Fruit fly (Drosophila melanogaster) whole organism, pupa: ENCODE measurements around the gene PIG-H.

Experiments used
- CG10348 ChIP-seq: fragments of 200-800 bp; sonication (Bioruptor generic); IDR thresholded peaks from 2 replicates; pipeline ENCODE4 v1.3.6; 2022; ENCODE audit warnings: missing biosample characterization, missing genetic modification characterization
- CG12605 ChIP-seq: fragments of 200-800 bp; sonication (Bioruptor generic); IDR thresholded peaks from 2 replicates; pipeline ENCODE4 v1.3.6; 2022; ENCODE audit warnings: missing biosample characterization, missing genetic modification characterization
- CG13204 ChIP-seq: fragments of 200-800 bp; sonication (Bioruptor generic); optimal IDR thresholded peaks from 2 replicates; lab custom pipeline; 2018; ENCODE audit warnings: missing biosample characterization, mild to moderate bottlenecking, missing genetic modification characterization, moderate library complexity
- CG14655 ChIP-seq: fragments of 200-800 bp; sonication (Bioruptor generic); optimal IDR thresholded peaks from 3 replicates; lab custom pipeline; 2017; ENCODE audit warnings: mild to moderate bottlenecking, missing biosample characterization, missing genetic modification reagents, missing genetic modification characterization
- CG15710 ChIP-seq: fragments of 200-800 bp; sonication (Bioruptor generic); optimal IDR thresholded peaks from 2 replicates; lab custom pipeline; 2018; ENCODE audit warnings: missing biosample characterization, mild to moderate bottlenecking, missing genetic modification characterization, moderate library complexity
- CG17806 ChIP-seq: fragments of 200-800 bp; sonication (Bioruptor generic); optimal IDR thresholded peaks from 2 replicates; lab custom pipeline; 2018; ENCODE audit warnings: missing biosample characterization, mild to moderate bottlenecking, missing genetic modification characterization, moderate library complexity
- CG32121 ChIP-seq: fragments of 200-800 bp; sonication (Bioruptor generic); IDR thresholded peaks from 2 replicates; pipeline ENCODE4 v1.3.6; 2022; ENCODE audit warnings: missing biosample characterization, missing genetic modification characterization
- CG34367 ChIP-seq: fragments of 200-800 bp; sonication (Bioruptor generic); optimal IDR thresholded peaks from 2 replicates; lab custom pipeline; 2018; ENCODE audit warnings: missing biosample characterization, mild to moderate bottlenecking, missing genetic modification characterization
- CG4496 ChIP-seq: fragments of 200-800 bp; sonication (Bioruptor generic); IDR thresholded peaks from 3 replicates; pipeline ENCODE4 v1.3.6; 2022; ENCODE audit warnings: missing biosample characterization, missing genetic modification characterization
- CG8159 ChIP-seq: fragments of 200-800 bp; sonication (Bioruptor generic); optimal IDR thresholded peaks from 3 replicates; lab custom pipeline; 2018; ENCODE audit warnings: missing biosample characterization, mild to moderate bottlenecking, missing genetic modification characterization, moderate library complexity
- CG8301 ChIP-seq: fragments of 200-800 bp; sonication (Bioruptor generic); optimal IDR thresholded peaks from 2 replicates; lab custom pipeline; 2018; ENCODE audit warnings: missing biosample characterization, mild to moderate bottlenecking, missing genetic modification characterization
- CG9948 ChIP-seq: fragments of 200-800 bp; sonication (Bioruptor generic); optimal IDR thresholded peaks from 2 replicates; lab custom pipeline; 2018; ENCODE audit warnings: missing biosample characterization, mild to moderate bottlenecking, missing genetic modification characterization, moderate library complexity
- D1 ChIP-seq: fragments of 200-800 bp; sonication (Bioruptor generic); optimal IDR thresholded peaks from 2 replicates; lab custom pipeline; 2018; ENCODE audit warnings: missing biosample characterization, mild to moderate bottlenecking, missing genetic modification characterization, moderate library complexity
- EcR ChIP-seq: fragments of 200-800 bp; sonication (Bioruptor generic); optimal IDR thresholded peaks from 3 replicates; lab custom pipeline; 2019; ENCODE audit warnings: missing biosample characterization, missing genetic modification characterization, mild to moderate bottlenecking, moderate library complexity, missing genetic modification reagents
- Ets98B ChIP-seq: fragments of 200-800 bp; sonication (Bioruptor generic); IDR thresholded peaks from 2 replicates; pipeline ENCODE4 v1.3.6; 2022; ENCODE audit warnings: missing biosample characterization, missing genetic modification characterization
- Pif1A ChIP-seq: fragments of 200-800 bp; sonication (Bioruptor generic); optimal IDR thresholded peaks from 3 replicates; lab custom pipeline; 2016; ENCODE audit warnings: missing biosample characterization, missing genetic modification characterization
- Pif1B ChIP-seq: fragments of 200-800 bp; sonication (Bioruptor generic); optimal IDR thresholded peaks from 3 replicates; lab custom pipeline; 2016; ENCODE audit warnings: missing biosample characterization, missing genetic modification characterization
- Snoo ChIP-seq: fragments of 200-800 bp; sonication (Bioruptor generic); optimal IDR thresholded peaks from 3 replicates; lab custom pipeline; 2017; ENCODE audit warnings: missing biosample characterization, mild to moderate bottlenecking, missing genetic modification characterization, inconsistent platforms
- fd96Ca ChIP-seq: fragments of 200-800 bp; sonication (Bioruptor generic); IDR thresholded peaks from 3 replicates; pipeline ENCODE4 v1.3.6; 2022; ENCODE audit warnings: missing biosample characterization, missing genetic modification characterization
- gl ChIP-seq: fragments of 200-800 bp; sonication (Bioruptor generic); optimal IDR thresholded peaks from 2 replicates; lab custom pipeline; 2018; ENCODE audit warnings: missing biosample characterization, mild to moderate bottlenecking, missing genetic modification characterization
- rn ChIP-seq: fragments of 200-800 bp; sonication (Bioruptor generic); IDR thresholded peaks from 2 replicates; pipeline ENCODE4 v1.3.6; 2022; ENCODE audit warnings: missing biosample characterization, missing genetic modification characterization

The PIG-H gene

DNA sequence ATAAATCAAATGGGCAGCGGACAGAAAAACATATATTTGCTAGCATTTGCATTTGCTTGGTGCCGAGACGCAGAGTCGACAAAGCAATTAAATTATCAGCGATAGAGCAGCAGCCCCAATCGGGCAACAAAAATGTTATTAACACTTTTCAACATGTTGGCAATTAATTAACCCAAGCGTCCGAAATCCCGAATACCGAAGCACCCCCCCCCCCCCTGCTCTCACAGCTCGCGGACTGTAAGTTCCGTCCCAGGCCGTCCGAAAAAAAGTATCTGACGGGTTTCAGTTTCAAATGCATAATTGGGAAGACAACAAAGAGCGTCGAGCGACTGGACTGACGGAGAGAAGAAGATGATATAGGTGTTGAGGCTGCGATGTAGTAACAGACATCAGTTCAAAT is 9.4 kb upstream of the PIG-H start:
- no peak for TF ChIP-seq CG12605

DNA sequence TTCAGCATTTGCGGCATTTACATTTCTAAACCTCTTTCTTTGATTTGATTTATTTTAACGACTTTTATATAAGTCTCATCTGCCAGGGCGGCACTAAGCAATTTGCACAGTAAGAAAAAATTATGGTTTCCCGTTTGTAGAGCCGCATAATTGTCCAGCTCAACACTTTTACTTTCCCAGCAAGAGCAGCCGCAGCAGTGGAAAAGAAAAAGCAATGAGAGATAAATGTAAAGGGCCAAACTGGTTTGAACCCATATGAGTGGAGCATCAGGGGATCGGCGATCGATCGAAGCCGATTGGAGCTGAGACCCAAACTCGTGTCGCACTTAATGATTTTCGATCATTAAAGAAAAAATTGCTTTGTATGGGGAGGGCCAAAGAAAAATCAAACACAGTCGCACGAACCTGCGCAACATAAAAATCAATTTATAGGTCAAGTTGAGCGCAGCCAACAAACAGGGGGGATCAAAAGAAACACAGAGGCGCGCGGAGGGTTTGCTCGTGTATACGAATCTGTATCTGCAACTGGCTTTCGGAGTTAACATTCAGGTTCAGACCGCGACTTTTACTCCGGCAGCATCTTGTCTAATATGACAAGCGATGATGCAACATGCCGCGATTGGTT is 8.7 kb upstream of the PIG-H start:
- TF ChIP-seq fd96Ca (GFP tag; lab: Robert Waterston, UW) (0 out of 3 replicates have a peak, but pooled peaks have one; percentile 14), CG34367 (no peak), EcR (peak; percentile 13)

DNA sequence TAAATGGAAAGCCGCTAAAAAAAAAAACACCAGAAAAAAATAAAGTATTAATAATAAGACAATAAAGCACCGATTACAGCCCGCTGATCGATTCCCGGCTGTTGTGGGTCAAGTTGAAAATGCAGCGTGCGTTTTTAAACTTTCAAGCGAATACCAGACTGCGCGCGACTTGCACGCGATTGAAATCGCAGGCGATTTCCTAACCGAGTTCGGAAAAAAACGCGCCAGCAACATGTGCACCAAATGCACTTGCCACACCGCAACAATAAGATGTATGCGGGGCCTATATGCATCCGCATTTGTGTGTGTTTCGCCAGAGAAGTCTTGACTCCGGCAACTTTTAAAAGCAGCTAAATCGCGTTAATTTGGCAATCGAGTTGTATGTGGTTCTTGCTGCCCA is 8.2 kb upstream of the PIG-H start:
- TF ChIP-seq Ets98B (GFP tag; lab: Robert Waterston, UW) (no peak), CG4496 (0 out of 3 replicates have a peak, but pooled peaks have one; percentile 8)

DNA sequence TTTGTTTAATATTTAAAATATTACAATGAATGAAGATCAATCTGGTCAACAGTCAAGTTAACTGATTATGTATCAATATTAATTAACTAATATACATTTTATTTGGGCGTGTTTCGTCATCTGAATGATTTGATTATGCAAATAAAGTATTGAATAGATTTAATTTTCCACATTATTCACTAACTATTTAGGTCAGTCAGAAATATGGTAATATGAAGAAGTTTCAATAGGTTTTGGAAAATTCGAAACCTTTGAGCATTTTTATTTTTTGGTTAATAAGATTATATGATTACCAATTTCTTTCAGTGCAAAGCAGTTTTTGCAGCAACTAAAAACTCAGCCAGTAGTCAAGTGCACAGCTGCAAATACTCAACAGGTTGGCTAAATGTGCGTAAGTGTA is 7.5 kb upstream of the PIG-H start:
- TF ChIP-seq Pif1B (GFP tag; lab: Kevin White, UChicago) (no peak), CG8159 (tag; lab: Kevin White, UChicago) (peak; percentile 7), CG34367 (no peak), CG4496 (peak; percentile 55; the same call in 2 of the 3 replicates), CG8301 (peak; percentile 48), Ets98B (GFP tag; lab: Robert Waterston, UW) (no peak), CG14655 (GFP tag; lab: Kevin White, UChicago) (peak; percentile 38), D1 (tag; lab: Kevin White, UChicago) (no peak), Snoo (tag; lab: Kevin White, UChicago) (no peak), CG32121 (GFP tag; lab: Robert Waterston, UW) (peak; percentile 24; the same call in 1 of the 2 replicates), gl (tag; lab: Kevin White, UChicago) (no peak)

DNA sequence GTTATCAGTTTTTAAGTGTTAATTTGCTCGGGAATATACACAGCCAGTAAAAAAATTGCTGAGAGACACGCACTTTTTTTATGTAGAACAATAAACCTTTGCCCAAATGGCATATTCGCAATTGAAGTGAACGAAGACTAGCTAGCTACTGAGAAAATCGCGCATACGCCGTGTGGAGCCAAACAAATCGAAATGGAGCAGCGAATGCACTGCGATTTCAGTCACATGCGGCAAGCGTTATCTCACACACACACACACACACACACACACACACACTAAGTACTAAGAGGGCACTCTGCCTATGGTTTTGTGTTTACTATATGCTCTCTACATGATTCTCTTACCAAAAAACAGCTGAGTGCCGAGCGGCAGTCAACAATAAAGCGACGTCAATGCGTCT is 6.1 kb upstream of the PIG-H start:
- TF ChIP-seq Pif1B (GFP tag; lab: Kevin White, UChicago) (no peak), fd96Ca (GFP tag; lab: Robert Waterston, UW) (no peak), CG34367 (no peak), CG17806 (tag; lab: Kevin White, UChicago) (no peak), rn (GFP tag; lab: Robert Waterston, UW) (no peak), Snoo (tag; lab: Kevin White, UChicago) (no peak), CG4496 (no peak), CG12605 (no peak), CG13204 (GFP tag; lab: Kevin White, UChicago) (no peak), CG8301 (no peak), CG15710 (no peak), CG14655 (GFP tag; lab: Kevin White, UChicago) (no peak), Ets98B (GFP tag; lab: Robert Waterston, UW) (no peak), CG9948 (tag; lab: Kevin White, UChicago) (no peak), CG32121 (GFP tag; lab: Robert Waterston, UW) (no peak), D1 (tag; lab: Kevin White, UChicago) (no peak), EcR (no peak), CG10348 (no peak), Pif1A (no peak)

DNA sequence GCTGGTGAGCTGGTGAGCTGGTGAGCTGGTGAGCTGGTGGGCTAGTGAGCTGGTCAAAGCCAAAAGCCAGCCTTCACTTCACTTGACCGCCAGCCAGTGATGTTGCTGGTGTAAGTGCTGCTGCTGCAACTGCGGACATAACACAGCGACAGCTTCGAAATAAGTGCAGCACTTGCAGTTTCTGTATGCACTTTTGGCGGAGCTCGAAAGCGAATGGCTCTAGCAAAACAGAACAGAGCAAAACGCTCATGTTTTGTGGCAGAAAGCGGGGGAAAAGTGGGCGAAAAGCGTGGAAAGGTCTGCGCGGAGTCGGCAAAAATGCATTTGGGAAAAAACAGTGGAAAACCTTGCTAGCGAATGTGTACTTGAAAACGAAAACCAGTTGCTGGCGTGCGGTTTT is 5.0 kb upstream of the PIG-H start:
- TF ChIP-seq CG10348 (no peak), CG32121 (GFP tag; lab: Robert Waterston, UW) (no peak), EcR (no peak), D1 (tag; lab: Kevin White, UChicago) (no peak), rn (GFP tag; lab: Robert Waterston, UW) (no peak), CG4496 (no peak), CG34367 (no peak), CG17806 (tag; lab: Kevin White, UChicago) (no peak), fd96Ca (GFP tag; lab: Robert Waterston, UW) (no peak), CG8159 (tag; lab: Kevin White, UChicago) (no peak), CG13204 (GFP tag; lab: Kevin White, UChicago) (no peak), Snoo (tag; lab: Kevin White, UChicago) (no peak), CG15710 (no peak), Pif1A (no peak), CG9948 (tag; lab: Kevin White, UChicago) (no peak), Ets98B (GFP tag; lab: Robert Waterston, UW) (no peak), CG14655 (GFP tag; lab: Kevin White, UChicago) (no peak)

DNA sequence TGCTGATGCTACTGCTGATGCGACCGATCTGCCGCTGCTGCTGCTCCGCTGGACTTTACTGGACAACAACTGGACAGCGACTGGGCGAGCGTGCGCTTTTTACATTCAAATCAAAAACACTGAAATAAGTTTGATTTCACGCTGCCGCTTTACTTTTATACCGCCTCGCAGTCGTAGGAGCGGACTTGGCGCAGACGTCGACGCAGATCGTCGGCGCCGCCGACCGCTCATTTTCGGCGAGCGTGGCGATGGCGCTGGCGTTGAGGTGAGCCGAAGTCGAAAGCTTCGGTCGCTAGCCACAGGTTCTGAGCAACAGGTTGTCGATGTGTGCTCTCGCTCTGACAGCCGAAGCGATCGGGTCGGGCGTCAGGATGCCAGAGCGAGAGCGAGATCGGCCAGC is 3.9 kb upstream of the PIG-H start, which contains the start of gene Elovl7:
TSS of gene Elovl7 (minus strand) at position 131 of the 400 bp plus-strand sequence.
- TF ChIP-seq CG14655 (GFP tag; lab: Kevin White, UChicago) (no peak), CG12605 (no peak), CG10348 (no peak), CG8159 (tag; lab: Kevin White, UChicago) (no peak), EcR (peak; percentile 41), CG13204 (GFP tag; lab: Kevin White, UChicago) (peak; percentile 93)
